Worm (Caenorhabditis elegans) whole organism, late embryonic: ENCODE measurements around the gene cutl-2.

Experiments
- F13H6.1 ChIP-seq: sonication (generic microtip); optimal IDR thresholded peaks from 2 replicates; lab custom pipeline; 2016; ENCODE audit warnings: missing genetic modification characterization, missing compliant biosample characterization
- K09A11.1 ChIP-seq: sonication (generic microtip); optimal IDR thresholded peaks from 2 replicates; lab custom pipeline; 2017; ENCODE audit warnings: antibody characterized with exemption, mild to moderate bottlenecking, missing genetic modification characterization, missing compliant biosample characterization; ENCODE audit not compliant: insufficient read depth
- Y22D7AL.16 ChIP-seq: sonication (generic microtip); optimal IDR thresholded peaks from 2 replicates; lab custom pipeline; 2016; ENCODE audit warnings: missing genetic modification characterization, missing compliant biosample characterization
- ceh-34 ChIP-seq: sonication (generic microtip); optimal IDR thresholded peaks from 2 replicates; lab custom pipeline; 2016; ENCODE audit warnings: mild to moderate bottlenecking, missing genetic modification characterization, missing compliant biosample characterization
- ceh-45 ChIP-seq: fragments of 200-800 bp; sonication (Bioruptor generic); IDR thresholded peaks from 2 replicates; pipeline ENCODE4 v1.3.6; 2022; ENCODE audit warnings: missing genetic modification reagents, missing genetic modification characterization, missing compliant biosample characterization
- ceh-9 ChIP-seq: sonication (generic microtip); optimal IDR thresholded peaks from 2 replicates; lab custom pipeline; 2016; ENCODE audit warnings: mild to moderate bottlenecking, missing genetic modification characterization, inconsistent platforms, missing compliant biosample characterization
- dve-1 ChIP-seq: sonication (generic microtip); optimal IDR thresholded peaks from 2 replicates; lab custom pipeline; 2017; ENCODE audit warnings: antibody characterized with exemption, mild to moderate bottlenecking, missing genetic modification characterization, missing compliant biosample characterization
- hlh-13 ChIP-seq: fragments of 200-800 bp; sonication (Bioruptor generic); optimal IDR thresholded peaks from 2 replicates; lab custom pipeline; 2018; ENCODE audit warnings: mild to moderate bottlenecking, missing genetic modification characterization, missing compliant biosample characterization
- hlh-30 ChIP-seq: sonication (generic microtip); optimal IDR thresholded peaks from 2 replicates; lab custom pipeline; 2017; ENCODE audit warnings: antibody characterized with exemption, missing genetic modification characterization, missing compliant biosample characterization; ENCODE audit not compliant: insufficient read depth
- nfya-1 ChIP-seq: sonication (generic microtip); optimal IDR thresholded peaks from 2 replicates; lab custom pipeline; 2017; ENCODE audit warnings: missing genetic modification characterization, mild to moderate bottlenecking, missing compliant biosample characterization, antibody characterized with exemption, moderate library complexity
- nhr-11 ChIP-seq: fragments of 150-350 bp; optimal IDR thresholded peaks from 2 replicates; lab custom pipeline; 2014; ENCODE audit warnings: missing biosample characterization, missing genetic modification characterization
- pat-9 ChIP-seq: fragments of 200-800 bp; sonication (Bioruptor generic); optimal IDR thresholded peaks from 2 replicates; lab custom pipeline; 2018; ENCODE audit warnings: mild to moderate bottlenecking, missing genetic modification characterization, moderate library complexity, missing compliant biosample characterization
- pha-2 ChIP-seq: sonication (generic microtip); optimal IDR thresholded peaks from 2 replicates; lab custom pipeline; 2017; ENCODE audit warnings: mild to moderate bottlenecking, missing genetic modification characterization, missing compliant biosample characterization
- pha-4 ChIP-seq: fragments of 150-350 bp; optimal IDR thresholded peaks from 2 replicates; lab custom pipeline; 2018; ENCODE audit warnings: missing biosample characterization, missing genetic modification reagents, missing genetic modification characterization
- pros-1 ChIP-seq: fragments of 150-350 bp; optimal IDR thresholded peaks from 2 replicates; lab custom pipeline; 2014; ENCODE audit warnings: missing biosample characterization, missing genetic modification reagents, missing genetic modification characterization
- rnt-1 ChIP-seq: sonication (generic microtip); optimal IDR thresholded peaks from 2 replicates; lab custom pipeline; 2016; ENCODE audit warnings: missing genetic modification characterization, missing compliant biosample characterization
- sdc-2 ChIP-seq: sonication (generic microtip); optimal IDR thresholded peaks from 2 replicates; lab custom pipeline; 2016; ENCODE audit warnings: missing genotype, missing genetic modification characterization, missing compliant biosample characterization
- ttx-3 ChIP-seq: sonication (generic microtip); optimal IDR thresholded peaks from 2 replicates; lab custom pipeline; 2016; ENCODE audit warnings: missing genetic modification reagents, missing genetic modification characterization, missing compliant biosample characterization

cutl-2 gene

ce11 chrII:9677470-9677869 is 47.0 kb downstream of the cutl-2 start:
- TF ChIP-seq rnt-1 (tag; lab: Kevin White, UChicago) (no peak), F13H6.1 (tag; lab: Kevin White, UChicago) (no peak)

ce11 chrII:9674678-9675077 is 49.8 kb downstream of the cutl-2 start, which contains the start of gene arc-1:
TSS of gene arc-1 (plus strand) at chrII:9674978.
- TF ChIP-seq pha-2 (tag; lab: Kevin White, UChicago) = no peak
- TF ChIP-seq ceh-45 = no peak
- TF ChIP-seq Y22D7AL.16 = no peak
- no peak for TF ChIP-seq rnt-1 (tag; lab: Kevin White, UChicago)
- TF ChIP-seq ceh-34 (tag; lab: Kevin White, UChicago) = no peak
- TF ChIP-seq pat-9 (tag; lab: Kevin White, UChicago) = no peak
- no peak for TF ChIP-seq sdc-2 (tag; lab: Kevin White, UChicago)
- no peak for TF ChIP-seq K09A11.1 (tag; lab: Kevin White, UChicago)
- TF ChIP-seq nfya-1 (tag; lab: Kevin White, UChicago) = no peak
- TF ChIP-seq pros-1 (tag; lab: Kevin White, UChicago) = no peak
- no peak for TF ChIP-seq pha-4 (tag; lab: Kevin White, UChicago)
- TF ChIP-seq hlh-13 = no peak
- TF ChIP-seq nhr-11 = no peak
- no peak for TF ChIP-seq ttx-3 (tag; lab: Kevin White, UChicago)
- no peak for TF ChIP-seq hlh-30 (tag; lab: Kevin White, UChicago)
- TF ChIP-seq dve-1 = no peak
- TF ChIP-seq ceh-9 = no peak
